Worm (Caenorhabditis elegans) whole organism, early embryonic: ENCODE measurements around the gene T06E4.7.

Experiments
- B0310.2 ChIP-seq: sonication (generic microtip); optimal IDR thresholded peaks from 2 replicates; lab custom pipeline; 2016; ENCODE audit warnings: mild to moderate bottlenecking, missing genetic modification characterization, missing compliant biosample characterization
- F13C5.2 ChIP-seq: sonication (generic microtip); optimal IDR thresholded peaks from 2 replicates; lab custom pipeline; 2017; ENCODE audit warnings: mild to moderate bottlenecking, missing genetic modification characterization, inconsistent platforms, missing compliant biosample characterization
- aly-1 ChIP-seq: sonication (generic microtip); optimal IDR thresholded peaks from 2 replicates; lab custom pipeline; 2016; ENCODE audit warnings: missing genetic modification characterization, missing compliant biosample characterization
- ama-1 ChIP-seq: fragments of 150-350 bp; optimal IDR thresholded peaks from 2 replicates; lab custom pipeline; 2014
- ceh-13 ChIP-seq: fragments of 200-800 bp; sonication (Bioruptor generic); optimal IDR thresholded peaks from 2 replicates; lab custom pipeline; 2018; ENCODE audit warnings: mild to moderate bottlenecking, missing genetic modification characterization, missing compliant biosample characterization
- ceh-36 ChIP-seq: sonication (generic microtip); optimal IDR thresholded peaks from 2 replicates; lab custom pipeline; 2016; ENCODE audit warnings: missing genetic modification characterization, inconsistent platforms, missing compliant biosample characterization
- ets-7 ChIP-seq: sonication (generic microtip); optimal IDR thresholded peaks from 2 replicates; lab custom pipeline; 2016; ENCODE audit warnings: missing genotype, missing genetic modification characterization, missing compliant biosample characterization
- flt-1 ChIP-seq: fragments of 200-800 bp; sonication (Bioruptor generic); IDR thresholded peaks from 2 replicates; pipeline ENCODE4 v1.3.6; 2022; ENCODE audit warnings: missing genetic modification characterization, missing compliant biosample characterization
- hmg-4 ChIP-seq: fragments of 200-800 bp; sonication (Bioruptor generic); optimal IDR thresholded peaks from 2 replicates; lab custom pipeline; 2018; ENCODE audit warnings: mild to moderate bottlenecking, missing genetic modification characterization, missing compliant biosample characterization
- hnd-1 ChIP-seq: sonication (generic microtip); optimal IDR thresholded peaks from 2 replicates; lab custom pipeline; 2016; ENCODE audit warnings: missing genetic modification characterization, missing compliant biosample characterization
- pes-1 ChIP-seq: fragments of 200-800 bp; sonication (Bioruptor generic); IDR thresholded peaks from 2 replicates; pipeline ENCODE4 v1.3.6; 2022; ENCODE audit warnings: missing genetic modification reagents, missing genetic modification characterization, missing compliant biosample characterization
- scrt-1 ChIP-seq: fragments of 200-800 bp; sonication (Bioruptor generic); IDR thresholded peaks from 2 replicates; pipeline ENCODE4 v1.3.6; 2022; ENCODE audit warnings: missing genetic modification characterization, missing compliant biosample characterization
- sea-1 ChIP-seq: fragments of 200-800 bp; sonication (Bioruptor generic); conservative IDR thresholded peaks from 2 replicates; pipeline ENCODE4 v1.3.6; 2022; ENCODE audit warnings: missing genetic modification characterization, missing compliant biosample characterization
- tbx-11 ChIP-seq: fragments of 200-800 bp; sonication (Bioruptor generic); IDR thresholded peaks from 2 replicates; pipeline ENCODE4 v1.3.6; 2022; ENCODE audit warnings: missing genetic modification characterization, missing compliant biosample characterization
- tbx-37 ChIP-seq: fragments of 200-800 bp; sonication (Bioruptor generic); conservative IDR thresholded peaks from 2 replicates; pipeline ENCODE4 v1.3.6; 2022; ENCODE audit warnings: missing genetic modification reagents, missing genetic modification characterization, missing compliant biosample characterization
- tra-4 ChIP-seq: sonication (generic microtip); optimal IDR thresholded peaks from 2 replicates; lab custom pipeline; 2017; ENCODE audit warnings: missing genetic modification characterization, missing compliant biosample characterization

The T06E4.7 gene

DNA sequence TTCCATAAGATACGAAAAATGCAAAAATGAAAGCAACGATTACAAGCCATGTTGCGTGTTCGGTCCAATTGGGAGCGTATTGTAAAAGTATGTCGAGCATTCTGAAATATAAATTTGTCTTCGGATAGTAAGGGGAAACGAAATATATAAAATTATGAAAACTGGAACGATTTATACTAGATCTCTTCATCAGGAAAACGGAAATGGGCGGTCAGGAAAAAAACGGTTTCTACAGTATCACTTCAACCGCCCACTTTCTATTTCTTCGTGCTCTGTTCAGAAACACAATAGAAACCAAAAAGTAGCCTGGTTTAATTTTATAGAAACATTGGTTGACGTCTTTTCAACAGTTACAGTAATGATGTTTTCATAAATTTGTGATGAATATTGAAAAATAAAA, 35.3 kb downstream of the T06E4.7 start, which contains the start of gene pitr-4:
TSS of gene pitr-4 (minus strand) at position 101 of the 400 bp plus-strand sequence.
- TF ChIP-seq tra-4 (tag; lab: Kevin White, UChicago) (no peak), sea-1 (GFP tag; lab: Robert Waterston, UW) (no peak), F13C5.2 (no peak), tbx-11 (GFP tag; lab: Robert Waterston, UW) (no peak)

DNA sequence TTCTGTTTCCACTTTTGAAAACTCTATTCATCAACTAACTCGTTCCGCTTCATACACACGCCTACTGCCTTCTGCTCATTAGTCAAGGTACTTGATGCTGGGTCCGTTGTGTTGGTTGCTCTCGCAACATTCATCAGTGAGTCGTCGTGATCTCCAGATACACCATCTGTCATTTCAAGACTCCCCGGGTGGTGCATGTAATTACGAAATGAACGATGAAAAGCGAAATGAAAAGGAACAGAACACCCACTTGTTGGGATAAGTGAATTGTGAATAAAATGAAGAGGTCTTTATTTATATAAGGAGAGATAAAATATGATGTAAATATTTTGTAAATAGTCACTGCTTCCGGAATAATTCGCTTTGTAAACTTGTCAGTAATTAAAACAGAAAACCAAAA, 37.8 kb downstream of the T06E4.7 start:
- TF ChIP-seq flt-1 (no peak), sea-1 (GFP tag; lab: Robert Waterston, UW) (no peak), F13C5.2 (no peak), B0310.2 (no peak), ceh-36 (tag; lab: Kevin White, UChicago) (no peak), tra-4 (tag; lab: Kevin White, UChicago) (no peak), scrt-1 (no peak)

DNA sequence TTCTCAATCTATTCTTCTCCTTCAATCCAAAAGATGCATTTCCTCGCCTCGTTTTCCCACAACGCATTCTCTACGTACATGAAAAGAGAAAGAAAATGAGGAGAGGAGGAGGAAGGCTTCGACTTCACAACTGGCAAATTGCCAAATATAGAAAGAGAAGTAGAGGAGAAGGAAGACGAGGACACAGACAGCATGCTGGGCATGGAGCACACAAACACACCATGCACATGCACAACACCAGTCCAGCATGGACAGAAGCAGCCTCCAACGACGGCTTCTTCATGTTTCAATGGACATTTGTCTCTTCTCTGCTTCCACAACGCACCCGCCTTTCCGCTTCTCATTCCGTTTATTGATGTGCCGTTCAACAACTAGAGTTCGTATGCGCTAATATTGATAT, 38.4 kb downstream of the T06E4.7 start:
- TF ChIP-seq tbx-37 (GFP tag; lab: Robert Waterston, UW) (no peak), ets-7 (tag; lab: Kevin White, UChicago) (no peak)

DNA sequence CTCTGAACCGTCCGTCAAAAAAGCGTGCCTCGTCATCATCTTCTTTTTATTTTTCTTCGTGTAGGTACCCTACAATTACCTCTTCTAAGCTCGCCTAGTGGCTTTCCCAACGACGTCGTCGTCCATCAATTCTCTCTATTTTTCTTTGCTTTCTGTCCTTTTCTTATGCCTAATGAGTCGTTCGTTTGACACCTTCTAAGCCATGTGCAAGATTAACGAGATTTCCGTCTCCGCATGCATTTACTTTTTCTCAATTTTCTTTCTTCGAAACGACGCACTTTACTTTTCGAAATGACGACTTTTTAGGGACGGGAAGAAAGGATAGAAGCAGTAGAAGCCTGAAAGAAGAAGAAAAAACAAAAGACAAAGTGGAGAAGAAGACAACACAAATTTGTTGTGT, 40.2 kb downstream of the T06E4.7 start, which contains the start of gene ZK287.1:
TSS of gene ZK287.1 (plus strand) at position 301 of the 400 bp plus-strand sequence.
- TF ChIP-seq sea-1 (GFP tag; lab: Robert Waterston, UW) (no peak), hmg-4 (no peak), ama-1 (no peak)

- TF ChIP-seq scrt-1 (no peak), tbx-37 (GFP tag; lab: Robert Waterston, UW) (no peak), aly-1 (tag; lab: Kevin White, UChicago) (no peak), hmg-4 (no peak), pes-1 (GFP tag; lab: Robert Waterston, UW) (no peak), ets-7 (tag; lab: Kevin White, UChicago) (no peak), tbx-11 (GFP tag; lab: Robert Waterston, UW) (no peak), ceh-36 (tag; lab: Kevin White, UChicago) (no peak), B0310.2 (no peak), F13C5.2 (no peak), sea-1 (GFP tag; lab: Robert Waterston, UW) (no peak), ama-1 (no peak), ceh-13 (GFP tag; lab: Kevin White, UChicago) (no peak), flt-1 (no peak), tra-4 (tag; lab: Kevin White, UChicago) (no peak)
Measured at ce11 chrV:9672495-9672894, 46.3 kb downstream of the T06E4.7 start.

DNA sequence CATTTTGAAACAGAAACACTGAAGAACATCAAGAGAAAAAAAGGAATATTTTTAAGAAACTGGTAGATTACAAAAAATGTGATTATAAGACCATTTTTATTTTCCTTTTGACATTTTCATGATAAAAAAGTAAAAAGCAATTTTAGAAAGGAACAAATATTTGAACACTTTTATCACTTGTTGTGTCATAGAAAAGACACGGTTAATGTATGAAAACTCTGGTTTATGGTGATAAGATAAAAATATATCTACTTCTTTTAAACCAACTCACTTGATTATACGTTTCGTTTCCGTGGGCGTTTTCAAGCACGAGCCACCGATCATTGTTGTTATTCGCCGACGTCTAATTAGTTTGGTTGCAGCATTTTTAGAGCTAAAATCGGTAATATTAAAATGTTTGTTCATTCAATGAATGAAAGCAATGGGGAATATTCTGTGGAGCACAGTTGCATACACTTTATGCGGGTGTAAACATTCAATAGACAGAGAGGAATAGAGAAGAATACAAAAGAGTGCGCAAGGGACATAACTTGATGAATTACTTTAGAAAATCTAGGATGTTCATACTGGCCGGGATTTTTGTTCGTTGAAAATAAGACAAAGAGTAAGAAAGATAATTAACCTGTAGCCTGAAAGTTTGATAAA, 47.1 kb downstream of the T06E4.7 start, which contains the start of gene sulp-8:
TSS of gene sulp-8 (minus strand) at position 469 of the 645 bp plus-strand sequence.
- TF ChIP-seq ceh-36 (tag; lab: Kevin White, UChicago): no peak
- no peak for TF ChIP-seq hmg-4
- TF ChIP-seq flt-1: no peak
- TF ChIP-seq hnd-1: no peak
- no peak for TF ChIP-seq ama-1
- TF ChIP-seq ceh-13 (GFP tag; lab: Kevin White, UChicago): no peak
- no peak for TF ChIP-seq pes-1 (GFP tag; lab: Robert Waterston, UW)
- TF ChIP-seq sea-1 (GFP tag; lab: Robert Waterston, UW): no peak
